Fruit fly (Drosophila melanogaster) whole organism, embryonic: ENCODE results near the gene CAH6.

Experiments
- Aef1 ChIP-seq: fragments of 200-800 bp; sonication (Bioruptor generic); IDR thresholded peaks from 3 replicates; pipeline ENCODE4 v1.3.6; 2022; ENCODE audit warnings: missing biosample characterization, missing genetic modification characterization
- Asciz ChIP-seq: fragments of 200-800 bp; sonication (Bioruptor generic); optimal IDR thresholded peaks from 2 replicates; lab custom pipeline; 2017; ENCODE audit warnings: missing biosample characterization, mild to moderate bottlenecking, missing genetic modification characterization, missing genetic modification reagents
- Awh ChIP-seq: fragments of 200-800 bp; sonication (Bioruptor generic); IDR thresholded peaks from 2 replicates; pipeline ENCODE4, ENCODE4 v1.3.6; 2022; ENCODE audit warnings: missing biosample characterization, missing genetic modification characterization
- BtbVII ChIP-seq: fragments of 200-800 bp; sonication (Bioruptor generic); optimal IDR thresholded peaks from 3 replicates; lab custom pipeline; 2017; ENCODE audit warnings: missing biosample characterization, mild to moderate bottlenecking, missing genetic modification characterization
- CG11504 ChIP-seq: fragments of 200-800 bp; sonication (Bioruptor generic); optimal IDR thresholded peaks from 3 replicates; lab custom pipeline; 2019; ENCODE audit warnings: missing biosample characterization, mild to moderate bottlenecking, missing genetic modification characterization, moderate library complexity
- CG12071 ChIP-seq: fragments of 200-800 bp; sonication (Bioruptor generic); optimal IDR thresholded peaks from 3 replicates; lab custom pipeline; 2018; ENCODE audit warnings: missing biosample characterization, mild to moderate bottlenecking, missing genetic modification characterization
- CG15601 ChIP-seq: fragments of 200-800 bp; sonication (Bioruptor generic); optimal IDR thresholded peaks from 3 replicates; lab custom pipeline; 2019; ENCODE audit warnings: missing biosample characterization, mild to moderate bottlenecking, missing genetic modification characterization, moderate library complexity
- CG1603 ChIP-seq: fragments of 200-800 bp; sonication (Bioruptor generic); optimal IDR thresholded peaks from 2 replicates; lab custom pipeline; 2019; ENCODE audit warnings: missing biosample characterization, mild to moderate bottlenecking, missing genetic modification characterization, moderate library complexity
- CG17802 ChIP-seq: fragments of 200-800 bp; sonication (Bioruptor generic); optimal IDR thresholded peaks from 2 replicates; lab custom pipeline; 2018; ENCODE audit warnings: missing biosample characterization, mild to moderate bottlenecking, missing genetic modification characterization, moderate library complexity
- CG30403 ChIP-seq: fragments of 200-800 bp; sonication (Bioruptor generic); optimal IDR thresholded peaks from 3 replicates; lab custom pipeline; 2016; ENCODE audit warnings: missing biosample characterization, missing genetic modification characterization
- CG31365 ChIP-seq: fragments of 200-800 bp; sonication (Bioruptor generic); optimal IDR thresholded peaks from 2 replicates; lab custom pipeline; 2018; ENCODE audit warnings: missing biosample characterization, mild to moderate bottlenecking, missing genetic modification characterization
- CG33213 ChIP-seq: fragments of 200-800 bp; sonication (Bioruptor generic); optimal IDR thresholded peaks from 3 replicates; lab custom pipeline; 2016; ENCODE audit warnings: missing biosample characterization, missing genetic modification characterization
- CG3407 ChIP-seq: fragments of 200-800 bp; sonication (Bioruptor generic); optimal IDR thresholded peaks from 2 replicates; lab custom pipeline; 2018; ENCODE audit warnings: missing biosample characterization, mild to moderate bottlenecking, missing genetic modification characterization
- CG6813 ChIP-seq: fragments of 200-800 bp; sonication (Bioruptor generic); optimal IDR thresholded peaks from 2 replicates; lab custom pipeline; 2017; ENCODE audit warnings: missing biosample characterization, missing genetic modification characterization, mild to moderate bottlenecking, moderate library complexity, missing genetic modification reagents
- CG7271 ChIP-seq: fragments of 200-800 bp; sonication (Bioruptor generic); optimal IDR thresholded peaks from 2 replicates; lab custom pipeline; 2018; ENCODE audit warnings: missing biosample characterization, mild to moderate bottlenecking, missing genetic modification characterization, moderate library complexity
- CG8281 ChIP-seq: fragments of 200-800 bp; sonication (Bioruptor generic); optimal IDR thresholded peaks from 2 replicates; lab custom pipeline; 2018; ENCODE audit warnings: missing biosample characterization, mild to moderate bottlenecking, missing genetic modification characterization, moderate library complexity
- CG8765 ChIP-seq: fragments of 200-800 bp; sonication (Bioruptor generic); IDR thresholded peaks from 2 replicates; pipeline ENCODE4 v1.3.6; 2022; ENCODE audit warnings: missing biosample characterization, missing genetic modification characterization
- CrebB ChIP-seq: fragments of 200-800 bp; sonication (Bioruptor generic); optimal IDR thresholded peaks from 3 replicates; lab custom pipeline; 2018; ENCODE audit warnings: missing biosample characterization, mild to moderate bottlenecking, missing genetic modification characterization
- Drgx ChIP-seq: fragments of 200-800 bp; sonication (Bioruptor generic); IDR thresholded peaks from 2 replicates; pipeline ENCODE4 v1.3.6; 2022; ENCODE audit warnings: missing biosample characterization, missing genetic modification characterization
- Gsc ChIP-seq: fragments of 200-800 bp; sonication (Bioruptor generic); IDR thresholded peaks from 2 replicates; pipeline ENCODE4 v1.3.6; 2022; ENCODE audit warnings: missing biosample characterization, missing genetic modification characterization
- Hr51 ChIP-seq, 2 experiments: fragments of 200-800 bp; sonication (Bioruptor generic); optimal IDR thresholded peaks; 2 replicates in 1 of 2; 3 replicates in 1 of 2; lab custom pipeline; 2016 to 2018; ENCODE audit warnings: missing biosample characterization in 2 of 2, missing genetic modification characterization in 2 of 2, mild to moderate bottlenecking in 1 of 2, moderate library complexity in 1 of 2
- Mrtf ChIP-seq: fragments of 200-800 bp; sonication (Bioruptor generic); IDR thresholded peaks from 3 replicates; pipeline ENCODE4 v1.3.6; 2022; ENCODE audit warnings: missing biosample characterization, missing genetic modification characterization
- Pdp1 ChIP-seq, 2 experiments: fragments of 200-800 bp; sonication (Bioruptor generic); optimal IDR thresholded peaks; 3 replicates each; lab custom pipeline; 2016; ENCODE audit warnings: missing biosample characterization in 2 of 2, missing genetic modification characterization in 2 of 2, mild to moderate bottlenecking in 1 of 2, moderate library complexity in 1 of 2
- Scr ChIP-seq: fragments of 200-800 bp; sonication (Bioruptor generic); IDR thresholded peaks from 2 replicates; pipeline ENCODE4 v1.3.6; 2022; ENCODE audit warnings: missing biosample characterization, missing genetic modification characterization; ENCODE audit not compliant: partially characterized antibody
- Sox102F ChIP-seq: fragments of 200-800 bp; sonication (Bioruptor generic); optimal IDR thresholded peaks from 2 replicates; lab custom pipeline; 2018; ENCODE audit warnings: missing biosample characterization, mild to moderate bottlenecking, missing genetic modification characterization, moderate library complexity
- Xrp1 ChIP-seq: fragments of 200-800 bp; sonication (Bioruptor generic); IDR thresholded peaks from 2 replicates; pipeline ENCODE4 v1.3.6; 2022; ENCODE audit warnings: missing biosample characterization, missing genetic modification characterization
- cg ChIP-seq: fragments of 200-800 bp; sonication (Bioruptor generic); optimal IDR thresholded peaks from 3 replicates; lab custom pipeline; 2019; ENCODE audit warnings: missing biosample characterization, mild to moderate bottlenecking, missing genetic modification characterization, moderate library complexity
- chn ChIP-seq: fragments of 200-800 bp; sonication (Bioruptor generic); optimal IDR thresholded peaks from 2 replicates; lab custom pipeline; 2016; ENCODE audit warnings: missing biosample characterization, missing genetic modification characterization
- ci ChIP-seq: fragments of 200-800 bp; sonication (Bioruptor generic); IDR thresholded peaks from 3 replicates; pipeline ENCODE4 v1.3.6; 2022; ENCODE audit warnings: missing biosample characterization, missing genetic modification characterization
- dmrt99B ChIP-seq: fragments of 200-800 bp; sonication (Bioruptor generic); optimal IDR thresholded peaks from 2 replicates; lab custom pipeline; 2018; ENCODE audit warnings: missing biosample characterization, mild to moderate bottlenecking, missing genetic modification characterization, moderate library complexity
- dpn ChIP-seq, 2 experiments: fragments of 200-800 bp; sonication (Bioruptor generic); optimal IDR thresholded peaks; 3 replicates each; lab custom pipeline; 2016; ENCODE audit warnings: missing biosample characterization in 2 of 2, missing genetic modification characterization in 2 of 2
- ems ChIP-seq: fragments of 200-800 bp; sonication (Bioruptor generic); optimal IDR thresholded peaks from 3 replicates; lab custom pipeline; 2016; ENCODE audit warnings: missing biosample characterization, missing genetic modification characterization
- eve ChIP-seq, 2 experiments: fragments of >200 bp; optimal IDR thresholded peaks; 2 replicates each; lab custom pipeline; 2017; ENCODE audit warnings: missing biosample characterization in 2 of 2, missing genetic modification characterization in 2 of 2
- oc ChIP-seq: fragments of 200-800 bp; sonication (Bioruptor generic); optimal IDR thresholded peaks from 2 replicates; lab custom pipeline; 2018; ENCODE audit warnings: missing biosample characterization, mild to moderate bottlenecking, missing genetic modification characterization, moderate library complexity
- otp ChIP-seq: fragments of 200-800 bp; sonication (Bioruptor generic); IDR thresholded peaks from 3 replicates; pipeline ENCODE4, ENCODE4 v1.3.6; 2022; ENCODE audit warnings: missing biosample characterization, missing genetic modification characterization
- pho ChIP-seq: fragments of 200-800 bp; sonication (Bioruptor generic); optimal IDR thresholded peaks from 2 replicates; lab custom pipeline; 2016; ENCODE audit warnings: missing biosample characterization, missing genetic modification characterization
- pros ChIP-seq: fragments of 200-800 bp; sonication (Bioruptor generic); optimal IDR thresholded peaks from 3 replicates; lab custom pipeline; 2019; ENCODE audit warnings: missing biosample characterization, mild to moderate bottlenecking, missing genetic modification characterization, moderate library complexity
- rib ChIP-seq: fragments of 200-800 bp; sonication (Bioruptor generic); IDR thresholded peaks from 2 replicates; pipeline ENCODE4 v1.3.6; 2022; ENCODE audit warnings: missing biosample characterization, missing genetic modification characterization
- row ChIP-seq: fragments of 200-800 bp; sonication (Bioruptor generic); IDR thresholded peaks from 3 replicates; pipeline ENCODE4 v1.3.6; 2022; ENCODE audit warnings: missing biosample characterization, missing genetic modification characterization
- sens ChIP-seq: fragments of 200-800 bp; sonication (Bioruptor generic); peaks from one replicate; lab custom pipeline; 2016; ENCODE audit warnings: missing biosample characterization, missing genetic modification characterization
- sens-2 ChIP-seq: fragments of 200-800 bp; sonication (Bioruptor generic); IDR thresholded peaks from 2 replicates; pipeline ENCODE4 v1.3.6; 2022; ENCODE audit warnings: missing biosample characterization, missing genetic modification characterization
- slbo ChIP-seq: fragments of 200-800 bp; sonication (Bioruptor generic); IDR thresholded peaks from 2 replicates; pipeline ENCODE4 v1.3.6; 2022; ENCODE audit warnings: missing biosample characterization, missing genetic modification characterization
- slou ChIP-seq: fragments of 200-800 bp; sonication (Bioruptor generic); optimal IDR thresholded peaks from 3 replicates; lab custom pipeline; 2016; ENCODE audit warnings: missing biosample characterization, missing genetic modification characterization
- sob ChIP-seq: fragments of 200-800 bp; sonication (Bioruptor generic); IDR thresholded peaks from 2 replicates; pipeline ENCODE4 v1.3.6; 2022; ENCODE audit warnings: missing biosample characterization, missing genetic modification characterization
- ssp ChIP-seq: fragments of 200-800 bp; sonication (Bioruptor generic); IDR thresholded peaks from 2 replicates; pipeline ENCODE4 v1.3.6; 2022; ENCODE audit warnings: missing biosample characterization, missing genetic modification characterization
- vnd ChIP-seq: fragments of 200-800 bp; sonication (Bioruptor generic); IDR thresholded peaks from 3 replicates; pipeline ENCODE4 v1.3.6; 2022; ENCODE audit warnings: missing biosample characterization, missing genetic modification characterization; ENCODE audit not compliant: partially characterized antibody
- vvl ChIP-seq: fragments of 200-800 bp; sonication (Bioruptor generic); IDR thresholded peaks from 2 replicates; pipeline ENCODE4 v1.3.6; 2022; ENCODE audit warnings: missing biosample characterization, missing genetic modification characterization

Gene CAH6

DNA sequence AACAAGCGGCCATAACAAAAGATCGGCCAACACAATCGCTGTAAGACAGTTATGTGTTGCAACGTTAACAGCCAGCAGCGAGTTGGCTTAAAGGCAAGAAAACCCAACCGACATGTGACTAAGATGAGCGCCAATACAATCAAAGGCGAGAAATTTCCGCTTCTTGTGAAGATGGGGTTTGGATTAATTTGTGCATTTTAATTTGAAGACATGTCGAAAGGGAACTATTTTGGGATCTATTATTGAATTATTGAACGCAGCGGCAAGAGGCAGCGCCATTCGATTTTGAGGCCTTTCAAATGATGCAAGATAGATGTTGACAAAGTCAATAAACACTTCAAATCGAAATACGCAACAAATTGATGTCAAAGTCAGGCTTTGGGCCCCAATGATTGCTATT is 16.3 kb upstream of the CAH6 start:
- TF ChIP-seq pho (GFP tag; lab: Kevin White, UChicago) (no peak), otp (GFP tag; lab: Robert Waterston, UW) (0 out of 3 replicates have a peak, but pooled peaks have one; percentile 25), BtbVII (no peak), dmrt99B (peak; percentile 17), CrebB (tag; lab: Kevin White, UChicago) (no peak), CG15601 (tag; lab: Kevin White, UChicago) (peak; percentile 11), sens-2 (GFP tag; lab: Robert Waterston, UW) (no peak), Sox102F (peak; percentile 16), dpn (GFP tag; optimal IDR thresholded peaks at IDR 0.05; lab: Kevin White, UChicago) (no peak), CG3407 (GFP tag; lab: Kevin White, UChicago) (peak; percentile 2), Awh (GFP tag; lab: Robert Waterston, UW) (peak; percentile 52; the same call in 1 of the 2 replicates), pros (GFP tag; lab: Kevin White, UChicago) (peak; percentile 63), CG1603 (tag; lab: Kevin White, UChicago) (peak; percentile 20), CG6813 (GFP tag; lab: Kevin White, UChicago) (peak; percentile 19), Pdp1 (GFP tag; optimal IDR thresholded peaks at IDR 0.05; lab: Kevin White, UChicago) (peak in 1 of 2 experiments; percentile 18), CG12071 (GFP tag; lab: Kevin White, UChicago) (peak; percentile 10), Asciz (peak; percentile 26), oc (tag; lab: Kevin White, UChicago) (peak; percentile 61), chn (GFP tag; lab: Kevin White, UChicago) (no peak), sens (GFP tag; lab: Kevin White, UChicago) (peak; percentile 62), CG8281 (tag; lab: Kevin White, UChicago) (peak; percentile 59)

DNA sequence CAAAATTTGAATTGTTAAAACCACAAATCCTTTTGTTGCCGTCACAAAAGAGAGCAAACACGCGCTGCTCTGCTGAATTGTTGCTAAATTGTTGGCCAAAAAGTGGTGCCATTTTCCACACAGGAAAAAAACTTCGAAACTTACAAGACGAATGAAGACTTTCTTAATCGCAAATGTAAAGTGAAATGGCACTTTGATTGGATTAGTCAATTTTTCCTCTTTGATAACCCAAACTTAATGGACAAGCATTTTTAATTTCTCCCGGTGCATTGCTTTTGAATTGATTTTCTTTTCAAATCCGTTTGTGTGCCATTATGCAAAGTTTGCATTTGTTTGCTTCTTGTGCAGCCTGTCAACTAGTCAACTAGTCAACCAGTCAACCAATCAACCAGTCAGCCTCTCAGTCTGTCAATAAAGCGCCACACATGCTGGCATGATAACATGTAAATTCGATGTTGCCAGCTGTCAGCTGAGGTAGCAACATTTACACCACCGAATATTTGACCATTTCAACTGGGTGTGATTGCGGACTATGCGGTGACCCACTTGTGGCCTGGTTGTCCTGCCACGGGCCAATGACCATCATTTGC is 14.2 kb upstream of the CAH6 start:
- peak; percentile 8 for TF ChIP-seq CG11504 (tag; lab: Kevin White, UChicago)
- no peak for TF ChIP-seq slou (GFP tag; lab: Kevin White, UChicago)
- no peak for TF ChIP-seq Mrtf
- no peak for TF ChIP-seq Scr (GFP tag; lab: Robert Waterston, UW)
- no peak for TF ChIP-seq Aef1 (GFP tag; lab: Robert Waterston, UW)
- peak in 1 of 2 experiments; percentile 72 for TF ChIP-seq eve (GFP tag; optimal IDR thresholded peaks at IDR 0.05; lab: Kevin White, UChicago)
- TF ChIP-seq slbo (GFP tag; lab: Robert Waterston, UW): no peak
- no peak for TF ChIP-seq sob (GFP tag; lab: Robert Waterston, UW)
- TF ChIP-seq Hr51 (GFP tag; optimal IDR thresholded peaks at IDR 0.05; lab: Kevin White, UChicago): peak in 1 of 2 experiments; percentile 17
- TF ChIP-seq dmrt99B: peak; percentile 12
- TF ChIP-seq vvl (GFP tag; lab: Robert Waterston, UW): no peak
- TF ChIP-seq dpn (GFP tag; optimal IDR thresholded peaks at IDR 0.05; lab: Kevin White, UChicago): no peak
- no peak for TF ChIP-seq CG8765 (GFP tag; lab: Robert Waterston, UW)
- peak; percentile 8 for TF ChIP-seq Sox102F
- TF ChIP-seq CG30403 (GFP tag; lab: Kevin White, UChicago): no peak
- no peak for TF ChIP-seq vnd (GFP tag; lab: Robert Waterston, UW)
- peak; percentile 99 for TF ChIP-seq CG8281 (tag; lab: Kevin White, UChicago)
- TF ChIP-seq ems (GFP tag; lab: Kevin White, UChicago): no peak
- TF ChIP-seq ssp (GFP tag; lab: Robert Waterston, UW): no peak
- no peak for TF ChIP-seq cg (GFP tag; lab: Kevin White, UChicago)
- no peak for TF ChIP-seq CG33213 (GFP tag; lab: Kevin White, UChicago)
- TF ChIP-seq Gsc (GFP tag; lab: Robert Waterston, UW): no peak
- no peak for TF ChIP-seq row
- TF ChIP-seq ci (GFP tag; lab: Robert Waterston, UW): 0 out of 3 replicates have a peak, but pooled peaks have one; percentile 25
- TF ChIP-seq Drgx (GFP tag; lab: Robert Waterston, UW): peak; percentile 68
- TF ChIP-seq CG31365 (tag; lab: Kevin White, UChicago): no peak
- TF ChIP-seq CG7271 (tag; lab: Kevin White, UChicago): no peak
- no peak for TF ChIP-seq CG17802
- no peak for TF ChIP-seq CrebB (tag; lab: Kevin White, UChicago)
- no peak for TF ChIP-seq rib (GFP tag; lab: Robert Waterston, UW)
- 0 out of 2 replicates have a peak, but pooled peaks have one; percentile 18 for TF ChIP-seq Xrp1
- TF ChIP-seq, all 482 proteins: peak for 9
